Fruit fly (Drosophila melanogaster): ENCODE data around the gene CG11779.
A peak's percentile ranks its signal among the peaks of the same experiment; 100 is the strongest.

The CG11779 gene

DNA sequence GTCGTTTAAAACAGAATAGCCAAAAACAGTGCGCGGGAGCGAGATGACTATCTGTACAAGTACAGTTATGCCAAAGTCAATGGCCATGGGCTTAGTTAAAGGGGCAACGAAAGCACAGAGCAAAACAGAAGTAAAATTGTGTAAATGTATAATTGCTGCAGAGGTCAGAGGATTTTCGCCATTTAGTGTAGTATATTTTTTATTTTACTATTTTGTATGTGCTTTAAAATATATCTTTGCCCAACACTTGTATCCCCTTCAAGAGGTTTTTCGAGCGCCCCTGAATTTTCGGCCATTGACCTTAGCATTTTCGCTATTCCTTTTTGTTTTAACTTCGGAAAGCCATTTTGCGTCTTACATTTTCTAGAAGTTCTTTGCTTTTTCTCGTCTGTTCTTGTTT lies 1.7 kb downstream of the CG11779 start (continued):
- TF ChIP-seq CG7271 (tag; optimal IDR thresholded peaks at IDR 0.05) (no peak), HmgZ (tag; optimal IDR thresholded peaks at IDR 0.05) (peak; percentile 1), fd64A (GFP tag; optimal IDR thresholded peaks at IDR 0.05) (no peak), Nf-YA (GFP tag; IDR thresholded peaks at IDR 0.05) (no peak), Ada2b (GFP tag; IDR thresholded peaks at IDR 0.05) (0 out of 2 replicates have a peak, but pooled peaks have one; percentile 24), kni (GFP tag; optimal IDR thresholded peaks at IDR 0.05) (no peak), aop (GFP tag; IDR thresholded peaks at IDR 0.05) (no peak), gcm (GFP tag; optimal IDR thresholded peaks at IDR 0.05) (no peak), CG3995 (GFP tag; optimal IDR thresholded peaks at IDR 0.05) (no peak), h (optimal IDR thresholded peaks at IDR 0.05) (no peak), Dll (GFP tag; IDR thresholded peaks at IDR 0.05; ENCODE audit: partially characterized antibody) (no peak), Stat92E (GFP tag; optimal IDR thresholded peaks at IDR 0.05) (no peak), Bdp1 (GFP tag; optimal IDR thresholded peaks at IDR 0.05) (no peak), croc (GFP tag; conservative IDR thresholded peaks at IDR 0.05) (no peak), D19B (GFP tag; optimal IDR thresholded peaks at IDR 0.05) (no peak), CG6791 (GFP tag; IDR thresholded peaks at IDR 0.05; ENCODE audit: partially characterized antibody) (no peak), CG17912 (GFP tag; optimal IDR thresholded peaks at IDR 0.05) (no peak), CG16779 (GFP tag; IDR thresholded peaks at IDR 0.05) (no peak), CG31441 (GFP tag; IDR thresholded peaks at IDR 0.05) (no peak), CG42726 (GFP tag; IDR thresholded peaks at IDR 0.05; ENCODE audit: partially characterized antibody) (no peak), CG10979 (tag; optimal IDR thresholded peaks at IDR 0.05) (peak; percentile 6), CG32772 (GFP tag; IDR thresholded peaks at IDR 0.05) (peak; percentile 35; the same call in 1 of the 2 replicates), ttk (GFP tag; IDR thresholded peaks at IDR 0.05) (no peak), CG33557 (GFP tag; optimal IDR thresholded peaks at IDR 0.05) (no peak), cas (GFP tag; IDR thresholded peaks at IDR 0.05) (no peak), NK7.1 (GFP tag; optimal IDR thresholded peaks at IDR 0.05) (no peak), mld (GFP tag; IDR thresholded peaks at IDR 0.05; ENCODE audit: partially characterized antibody) (no peak), Atf6 (GFP tag; IDR thresholded peaks at IDR 0.05) (no peak), Fer1 (GFP tag; optimal IDR thresholded peaks at IDR 0.05) (no peak), p53 (GFP tag; optimal IDR thresholded peaks at IDR 0.05) (no peak), esg (GFP tag; conservative IDR thresholded peaks at IDR 0.05) (peak; percentile 17; the same call in 1 of the 2 replicates), zfh1 (GFP tag; IDR thresholded peaks at IDR 0.05) (0 out of 3 replicates have a peak, but pooled peaks have one; percentile 12), CG9215 (GFP tag; IDR thresholded peaks at IDR 0.05) (no peak), Gug (GFP tag; IDR thresholded peaks at IDR 0.05) (no peak), Opbp (GFP tag; IDR thresholded peaks at IDR 0.05; ENCODE audit: partially characterized antibody) (no peak), CG1233 (GFP tag; optimal IDR thresholded peaks at IDR 0.05) (peak; percentile 9), CG1647 (GFP tag; optimal IDR thresholded peaks at IDR 0.05) (no peak), sc (optimal IDR thresholded peaks at IDR 0.05) (no peak), sc (GFP tag; optimal IDR thresholded peaks at IDR 0.05) (no peak), Ets65A (GFP tag) (no peak), crc (GFP tag; optimal IDR thresholded peaks at IDR 0.05) (no peak), repo (GFP tag; optimal IDR thresholded peaks at IDR 0.05) (no peak), unc-4 (GFP tag; IDR thresholded peaks at IDR 0.05; ENCODE audit: partially characterized antibody) (no peak), HLH4C (GFP tag; IDR thresholded peaks at IDR 0.05; ENCODE audit: partially characterized antibody) (no peak), unpg (GFP tag; optimal IDR thresholded peaks at IDR 0.05) (peak; percentile 3), emc (GFP tag; optimal IDR thresholded peaks at IDR 0.05) (no peak), ken (GFP tag; IDR thresholded peaks at IDR 0.05) (peak; percentile 23; the same call in 1 of the 3 replicates), tap (tag; optimal IDR thresholded peaks at IDR 0.05) (no peak), phol (tag; optimal IDR thresholded peaks at IDR 0.05) (peak; percentile 31), jigr1 (GFP tag; IDR thresholded peaks at IDR 0.05) (no peak), nmo (GFP tag; optimal IDR thresholded peaks at IDR 0.05) (peak; percentile 7), Dbx (GFP tag; IDR thresholded peaks at IDR 0.05) (no peak)

All from whole organism, embryonic.